Worm (Caenorhabditis elegans) whole organism, L3 larva: ENCODE data around the gene F31D5.1.

Experiments used
- R02D3.7 ChIP-seq: fragments of 150-350 bp; optimal IDR thresholded peaks from 2 replicates; lab custom pipeline; 2014; ENCODE audit warnings: missing biosample characterization, missing genetic modification characterization
- ama-1 ChIP-seq: fragments of 150-350 bp; optimal IDR thresholded peaks from 2 replicates; lab custom pipeline; 2018
- ceh-16 ChIP-seq: sonication (generic microtip); optimal IDR thresholded peaks from 2 replicates; lab custom pipeline; 2017; ENCODE audit warnings: missing biosample characterization, missing genetic modification characterization
- ceh-28 ChIP-seq: fragments of 150-350 bp; optimal IDR thresholded peaks from 2 replicates; lab custom pipeline; 2014; ENCODE audit warnings: missing biosample characterization, missing genetic modification reagents, missing genetic modification characterization
- ceh-82 ChIP-seq: fragments of 150-350 bp; optimal IDR thresholded peaks from 2 replicates; lab custom pipeline; 2014; ENCODE audit warnings: missing biosample characterization, missing genetic modification characterization
- daf-12 ChIP-seq: fragments of 150-350 bp; optimal IDR thresholded peaks from 2 replicates; lab custom pipeline; 2014; ENCODE audit warnings: missing biosample characterization, missing genetic modification reagents, missing genetic modification characterization
- egl-27 ChIP-seq: sonication (generic microtip); optimal IDR thresholded peaks from 4 replicates; lab custom pipeline; 2017; ENCODE audit warnings: missing biosample characterization, missing genetic modification reagents, missing genetic modification characterization
- elt-2 ChIP-seq: sonication (generic microtip); optimal IDR thresholded peaks from 2 replicates; lab custom pipeline; 2016; ENCODE audit warnings: missing genetic modification reagents, mild to moderate bottlenecking, missing genetic modification characterization, missing compliant biosample characterization
- elt-3 ChIP-seq, 3 experiments: fragments of 150-350 bp in 1 of 3; sonication (generic microtip) in 2 of 3; optimal IDR thresholded peaks; 2 replicates in 2 of 3; 4 replicates in 1 of 3; lab custom pipeline; 2014 to 2017; ENCODE audit warnings: missing biosample characterization in 3 of 3, missing genetic modification characterization in 3 of 3
- fkh-10 ChIP-seq: sonication (generic microtip); optimal IDR thresholded peaks from 2 replicates; lab custom pipeline; 2017; ENCODE audit warnings: missing biosample characterization, missing genetic modification reagents, missing genetic modification characterization
- fkh-2 ChIP-seq: fragments of 150-350 bp; optimal IDR thresholded peaks from 2 replicates; lab custom pipeline; 2014; ENCODE audit warnings: missing biosample characterization, missing genetic modification reagents, missing genetic modification characterization
- fos-1 ChIP-seq: fragments of 150-350 bp; optimal IDR thresholded peaks from 2 replicates; lab custom pipeline; 2014; ENCODE audit warnings: missing biosample characterization, missing genetic modification characterization
- hmg-11 ChIP-seq: sonication (generic microtip); optimal IDR thresholded peaks from 2 replicates; lab custom pipeline; 2016; ENCODE audit warnings: missing genetic modification characterization, missing compliant biosample characterization
- jun-1 ChIP-seq: fragments of 150-350 bp; optimal IDR thresholded peaks from 2 replicates; lab custom pipeline; 2014; ENCODE audit warnings: missing biosample characterization, missing genetic modification reagents, missing genetic modification characterization
- lin-39 ChIP-seq: fragments of 150-350 bp; optimal IDR thresholded peaks from 2 replicates; lab custom pipeline; 2018; ENCODE audit warnings: missing biosample characterization, missing genetic modification reagents, missing genetic modification characterization
- mdl-1 ChIP-seq: fragments of 150-350 bp; optimal IDR thresholded peaks from 2 replicates; lab custom pipeline; 2014; ENCODE audit warnings: missing biosample characterization, missing genetic modification characterization
- mml-1 ChIP-seq: fragments of 150-350 bp; sonication (generic microtip); optimal IDR thresholded peaks from 3 replicates; lab custom pipeline; 2014; ENCODE audit warnings: missing biosample characterization, missing genetic modification characterization
- nhr-11 ChIP-seq: fragments of 150-350 bp; optimal IDR thresholded peaks from 2 replicates; lab custom pipeline; 2014; ENCODE audit warnings: missing biosample characterization, missing genetic modification characterization
- nhr-12 ChIP-seq: fragments of 150-350 bp; optimal IDR thresholded peaks from 2 replicates; lab custom pipeline; 2014; ENCODE audit warnings: missing biosample characterization, missing genetic modification characterization
- nhr-23 ChIP-seq: fragments of 150-350 bp; optimal IDR thresholded peaks from 2 replicates; lab custom pipeline; 2014; ENCODE audit warnings: missing biosample characterization, missing genetic modification reagents, missing genetic modification characterization
- nhr-237 ChIP-seq: fragments of 150-350 bp; optimal IDR thresholded peaks from 2 replicates; lab custom pipeline; 2014; ENCODE audit warnings: missing biosample characterization, missing genetic modification characterization
- nhr-28 ChIP-seq: fragments of 150-350 bp; optimal IDR thresholded peaks from 2 replicates; lab custom pipeline; 2014; ENCODE audit warnings: missing biosample characterization, missing genetic modification characterization
- nhr-43 ChIP-seq: sonication (generic microtip); optimal IDR thresholded peaks from 2 replicates; lab custom pipeline; 2016; ENCODE audit warnings: mild to moderate bottlenecking, missing genetic modification characterization, missing compliant biosample characterization; ENCODE audit not compliant: poor library complexity, severe bottlenecking
- nhr-67 ChIP-seq: fragments of 150-350 bp; optimal IDR thresholded peaks from 2 replicates; lab custom pipeline; 2014; ENCODE audit warnings: missing biosample characterization, missing genetic modification characterization
- nhr-76 ChIP-seq: fragments of 150-350 bp; sonication (generic microtip); optimal IDR thresholded peaks from 5 replicates; lab custom pipeline; 2014; ENCODE audit warnings: missing biosample characterization, missing genetic modification characterization
- pha-4 ChIP-seq: fragments of 150-350 bp; optimal IDR thresholded peaks from 2 replicates; lab custom pipeline; 2014; ENCODE audit warnings: missing biosample characterization, missing genetic modification reagents, missing genetic modification characterization
- sea-2 ChIP-seq: fragments of 150-350 bp; sonication (generic microtip); optimal IDR thresholded peaks from 4 replicates; lab custom pipeline; 2014; ENCODE audit warnings: missing biosample characterization, missing genetic modification reagents, missing genetic modification characterization
- skn-1 ChIP-seq: fragments of 150-350 bp; optimal IDR thresholded peaks from 2 replicates; lab custom pipeline; 2014; ENCODE audit warnings: missing biosample characterization, missing genetic modification characterization
- tbx-2 ChIP-seq: sonication (generic microtip); optimal IDR thresholded peaks from 2 replicates; lab custom pipeline; 2016; ENCODE audit warnings: mild to moderate bottlenecking, missing genetic modification characterization, missing compliant biosample characterization
- unc-39 ChIP-seq: sonication (generic microtip); optimal IDR thresholded peaks from 4 replicates; lab custom pipeline; 2017; ENCODE audit warnings: missing biosample characterization, missing genetic modification characterization
- unc-62 ChIP-seq: fragments of 150-350 bp; sonication (generic microtip); optimal IDR thresholded peaks from 4 replicates; lab custom pipeline; 2014; ENCODE audit warnings: missing biosample characterization, missing genetic modification reagents, missing genetic modification characterization
- zag-1 ChIP-seq: fragments of 150-350 bp; optimal IDR thresholded peaks from 2 replicates; lab custom pipeline; 2014; ENCODE audit warnings: missing biosample characterization, missing genetic modification characterization
- ztf-11 ChIP-seq: fragments of 150-350 bp; optimal IDR thresholded peaks from 2 replicates; lab custom pipeline; 2014; ENCODE audit warnings: missing biosample characterization, missing genetic modification characterization

F31D5.1 gene

ce11 chrII:4209071-4209747, 10.0 kb upstream of the F31D5.1 start, which contains the start of gene F31D5.6:
TSS of gene F31D5.6 (plus strand) at chrII:4209697.
- TF ChIP-seq unc-62 (GFP tag; lab: Kevin White, UChicago) (no peak), ceh-82 (tag; lab: Kevin White, UChicago) (no peak), ama-1 (lab: Kevin White, UChicago) (no peak)

- TF ChIP-seq fos-1 (tag; lab: Kevin White, UChicago) (no peak), elt-3 (tag; optimal IDR thresholded peaks at IDR 0.05; lab: Kevin White, UChicago) (no peak), R02D3.7 (tag; lab: Kevin White, UChicago) (no peak), nhr-237 (no peak), sea-2 (no peak), nhr-11 (no peak), nhr-23 (tag; lab: Kevin White, UChicago) (no peak), nhr-76 (tag; lab: Kevin White, UChicago) (no peak), nhr-12 (no peak), elt-2 (tag; lab: Kevin White, UChicago) (no peak), zag-1 (no peak)
Measured at ce11 chrII:4211113-4211512, 8.0 kb upstream of the F31D5.1 start, which contains the start of gene F31D5.7. TSS of gene F31D5.7 (plus strand) at chrII:4211413.

ce11 chrII:4215318-4215717, 3.8 kb upstream of the F31D5.1 start, which contains the start of gene F31D5.2:
TSS of gene F31D5.2 (plus strand) at chrII:4215618.
- no peak for TF ChIP-seq nhr-11
- TF ChIP-seq pha-4 (tag; lab: Kevin White, UChicago): no peak
- no peak for TF ChIP-seq hmg-11
- no peak for TF ChIP-seq nhr-67 (tag; lab: Kevin White, UChicago)
- TF ChIP-seq mdl-1: no peak
- no peak for TF ChIP-seq ama-1 (lab: Kevin White, UChicago)
- TF ChIP-seq nhr-12: no peak

ce11 chrII:4222469-4222868, 3.3 kb downstream of the F31D5.1 start:
- TF ChIP-seq fkh-2 (tag; lab: Kevin White, UChicago): no peak
- TF ChIP-seq nhr-237: no peak
- no peak for TF ChIP-seq nhr-76 (tag; lab: Kevin White, UChicago)
- no peak for TF ChIP-seq ceh-28 (tag; lab: Kevin White, UChicago)
- no peak for TF ChIP-seq skn-1 (tag; lab: Kevin White, UChicago)
- no peak for TF ChIP-seq tbx-2 (tag; lab: Kevin White, UChicago)
- TF ChIP-seq zag-1: no peak
- TF ChIP-seq nhr-28 (tag; lab: Kevin White, UChicago): no peak
- TF ChIP-seq fkh-10 (GFP tag; lab: Kevin White, UChicago): no peak
- TF ChIP-seq hmg-11: no peak
- no peak for TF ChIP-seq lin-39

- no peak for TF ChIP-seq tbx-2 (tag; lab: Kevin White, UChicago)
- no peak for TF ChIP-seq ztf-11 (tag; lab: Kevin White, UChicago)
- no peak for TF ChIP-seq ceh-16 (tag; lab: Kevin White, UChicago)
- no peak for TF ChIP-seq unc-62 (GFP tag; lab: Kevin White, UChicago)
- no peak for TF ChIP-seq ama-1 (lab: Kevin White, UChicago)
- no peak for TF ChIP-seq egl-27 (tag; lab: Kevin White, UChicago)
- TF ChIP-seq hmg-11: no peak
- TF ChIP-seq unc-39: no peak
- TF ChIP-seq nhr-76 (tag; lab: Kevin White, UChicago): no peak
- TF ChIP-seq daf-12: no peak
- no peak for TF ChIP-seq mml-1 (tag; lab: Kevin White, UChicago)
- no peak for TF ChIP-seq nhr-43 (tag; lab: Kevin White, UChicago)
- no peak for TF ChIP-seq nhr-23 (tag; lab: Kevin White, UChicago)
- TF ChIP-seq skn-1 (tag; lab: Kevin White, UChicago): no peak
- TF ChIP-seq jun-1 (tag; lab: Kevin White, UChicago): no peak
Measured at ce11 chrII:4222983-4223382, 3.8 kb downstream of the F31D5.1 start, which contains the start of gene C16A11.5. TSS of gene C16A11.5 (plus strand) at chrII:4223305.
